Fruit fly (Drosophila melanogaster) whole organism, pupa: ENCODE measurements around the gene GABA-B-R3.
A peak's percentile ranks its signal among the peaks of the same experiment; 100 is the strongest.

Experiments
- CG12605 ChIP-seq: fragments of 200-800 bp; sonication (Bioruptor generic); IDR thresholded peaks from 2 replicates; pipeline ENCODE4 v1.3.6; 2022; ENCODE audit warnings: missing biosample characterization, missing genetic modification characterization
- CG14655 ChIP-seq: fragments of 200-800 bp; sonication (Bioruptor generic); optimal IDR thresholded peaks from 3 replicates; lab custom pipeline; 2017; ENCODE audit warnings: mild to moderate bottlenecking, missing biosample characterization, missing genetic modification reagents, missing genetic modification characterization
- CG34367 ChIP-seq: fragments of 200-800 bp; sonication (Bioruptor generic); optimal IDR thresholded peaks from 2 replicates; lab custom pipeline; 2018; ENCODE audit warnings: missing biosample characterization, mild to moderate bottlenecking, missing genetic modification characterization
- rn ChIP-seq: fragments of 200-800 bp; sonication (Bioruptor generic); IDR thresholded peaks from 2 replicates; pipeline ENCODE4 v1.3.6; 2022; ENCODE audit warnings: missing biosample characterization, missing genetic modification characterization

- TF ChIP-seq CG34367 (tag; lab: Kevin White, UChicago) (no peak), CG12605 (GFP tag; lab: Robert Waterston, UW) (no peak), CG14655 (GFP tag; lab: Kevin White, UChicago) (peak; percentile 50), rn (GFP tag; lab: Robert Waterston, UW) (no peak)
These were observed 33.2 kb upstream of the GABA-B-R3 start for dm6 chr2L:716547-716946.
